Fruit fly (Drosophila melanogaster): Measurements from ENCODE around the gene Gip.

The Gip gene

DNA sequence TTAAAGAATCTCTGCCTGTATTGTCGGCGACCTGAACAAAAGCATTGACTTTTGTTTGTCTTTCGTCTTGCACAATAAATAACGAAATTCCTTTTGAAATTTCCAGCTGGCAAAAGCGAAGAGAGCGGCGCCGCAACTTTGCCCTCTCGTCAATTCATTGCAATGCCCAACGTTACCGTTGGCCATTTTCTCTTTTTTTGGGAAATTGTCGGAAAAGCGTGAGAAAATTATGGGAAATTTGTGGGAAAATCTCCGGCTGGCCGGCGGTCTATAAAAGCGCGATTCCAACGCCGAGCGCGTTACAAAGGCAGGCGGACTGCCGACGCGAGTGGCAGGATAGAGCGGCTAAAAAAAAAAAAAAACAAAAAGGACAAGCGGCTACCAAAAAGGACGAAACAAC lies 3.7 kb upstream of the Gip start, which contains the start of gene CG43740:
CG43740 (plus strand) TSS at position 301 of the 400 bp plus-strand sequence.
- TF ChIP-seq CG17801 (GFP tag; optimal IDR thresholded peaks at IDR 0.05; ENCODE audit: partially characterized antibody) = no peak

DNA sequence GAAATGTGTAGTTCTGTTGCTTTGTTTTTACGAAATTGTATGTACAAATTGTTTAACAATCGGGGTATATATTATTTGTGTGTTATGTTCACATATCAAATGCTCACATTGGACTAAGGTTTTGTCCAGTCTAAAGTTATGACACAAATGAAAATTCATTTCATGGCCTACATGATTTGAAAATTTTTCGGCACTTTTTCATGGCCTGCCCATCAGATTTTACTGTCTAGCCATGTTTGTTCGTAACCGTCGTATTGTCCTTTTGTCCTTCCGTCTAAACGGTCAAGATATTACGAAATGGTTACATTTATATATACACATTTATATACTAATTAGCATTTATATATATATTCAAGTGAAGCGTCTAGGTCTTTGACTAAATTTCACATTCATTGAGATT lies 2.0 kb upstream of the Gip start, which contains the start of gene CG15306:
CG15306 (minus strand) TSS at position 101 of the 400 bp plus-strand sequence.
- no peak for TF ChIP-seq CG17801 (GFP tag; optimal IDR thresholded peaks at IDR 0.05; ENCODE audit: partially characterized antibody)

DNA sequence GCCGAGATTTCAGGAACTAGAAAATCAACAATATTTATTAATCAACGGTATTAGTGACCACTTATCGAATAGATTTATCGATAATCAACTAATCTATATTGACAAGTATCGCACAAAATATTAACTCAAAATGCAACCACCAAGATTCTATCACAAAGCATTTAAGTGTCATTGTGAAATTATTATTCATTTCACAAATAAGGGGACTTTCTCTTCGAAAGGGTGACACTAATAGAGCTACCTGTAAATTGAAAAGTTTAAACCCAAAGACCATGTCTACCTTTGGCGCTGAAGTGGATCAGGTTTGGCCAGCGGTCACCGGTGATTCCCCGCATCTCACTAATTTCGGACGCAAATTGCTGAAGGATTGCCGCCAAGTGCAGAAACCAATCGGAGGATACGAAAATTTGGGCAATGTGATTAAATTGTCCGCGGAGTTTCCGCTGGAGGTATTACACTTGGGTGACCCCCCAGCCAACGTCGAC lies 3.3 kb downstream of the Gip start, which contains the start of gene CG2909:
CG2909 (plus strand) TSS at position 119 of the 485 bp plus-strand sequence.
- TF ChIP-seq CG17801 (GFP tag; optimal IDR thresholded peaks at IDR 0.05; ENCODE audit: partially characterized antibody) = no peak

DNA sequence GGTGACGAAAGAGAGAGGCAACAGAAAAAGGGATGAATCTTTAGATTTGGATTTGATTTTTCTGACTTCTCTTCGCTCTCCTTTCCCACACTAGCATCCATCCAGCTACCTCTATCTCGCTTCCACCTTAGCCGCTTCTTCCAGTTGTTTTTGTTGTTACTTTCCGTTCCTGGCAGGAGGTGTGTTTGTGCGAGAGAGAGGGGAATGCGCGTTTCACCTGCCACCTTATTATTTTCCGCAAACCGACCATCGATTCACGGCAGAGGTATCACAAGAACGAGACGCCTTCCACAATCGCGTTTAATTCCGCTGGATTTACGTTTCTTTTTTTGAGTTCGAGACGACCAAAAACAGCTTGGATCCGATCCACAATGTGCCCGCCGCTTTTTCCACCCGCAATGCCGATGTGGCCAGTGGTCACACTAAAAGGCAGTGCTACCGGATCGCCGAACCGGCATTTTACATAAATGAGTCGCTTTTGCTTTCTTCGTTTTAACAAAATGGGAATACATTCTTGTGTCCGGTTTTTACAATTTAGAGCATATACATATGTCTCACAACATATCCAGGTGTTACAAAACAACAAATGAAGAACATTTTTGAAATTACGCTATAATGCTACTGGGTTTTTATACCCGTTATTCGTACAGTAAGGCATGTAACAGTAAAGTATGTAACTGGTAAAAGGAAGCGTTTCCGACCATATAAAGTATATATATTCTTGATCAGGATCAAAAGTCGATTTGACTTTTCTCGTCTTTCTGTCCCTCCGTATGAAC lies 3.9 kb downstream of the Gip start, which contains the start of gene alpha-Man-Ia:
alpha-Man-Ia (minus strand) TSS at position 392 of the 779 bp plus-strand sequence.
- TF ChIP-seq CG17801 (GFP tag; optimal IDR thresholded peaks at IDR 0.05; ENCODE audit: partially characterized antibody) = no peak

DNA sequence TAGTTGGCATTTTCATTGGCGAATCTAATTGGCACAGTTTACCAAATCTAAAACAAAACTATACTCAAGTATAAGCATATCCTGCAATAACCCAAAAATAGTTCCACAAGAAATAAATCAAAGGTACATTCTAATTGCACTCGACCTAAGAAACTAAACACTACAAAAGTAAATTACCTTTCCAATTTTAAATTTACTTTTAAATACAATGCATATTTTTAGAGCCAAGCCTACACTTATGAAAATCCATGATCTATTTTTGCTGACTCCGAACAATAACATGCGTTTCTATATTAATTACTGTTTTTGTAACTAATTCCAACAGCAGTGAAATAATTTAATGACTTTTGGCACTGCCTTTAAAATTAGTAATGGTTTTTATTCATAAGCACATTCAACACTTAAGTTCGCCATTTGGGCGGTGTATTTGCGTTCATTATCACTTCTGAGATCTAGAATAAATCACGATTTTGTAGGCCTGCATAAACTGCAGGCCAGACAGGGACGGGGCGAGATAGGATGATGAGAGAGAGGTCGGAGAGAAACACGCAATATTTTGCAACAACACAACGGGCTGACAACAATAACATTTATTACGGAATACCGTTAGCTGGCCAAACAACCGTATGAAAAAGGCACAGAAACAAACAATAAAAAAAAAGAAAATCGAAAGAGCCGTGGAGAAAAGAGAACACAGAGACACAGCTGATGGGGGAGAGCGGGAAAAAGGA lies 4.7 kb downstream of the Gip start:
- TF ChIP-seq CG17801 (GFP tag; optimal IDR thresholded peaks at IDR 0.05; ENCODE audit: partially characterized antibody) = no peak

DNA sequence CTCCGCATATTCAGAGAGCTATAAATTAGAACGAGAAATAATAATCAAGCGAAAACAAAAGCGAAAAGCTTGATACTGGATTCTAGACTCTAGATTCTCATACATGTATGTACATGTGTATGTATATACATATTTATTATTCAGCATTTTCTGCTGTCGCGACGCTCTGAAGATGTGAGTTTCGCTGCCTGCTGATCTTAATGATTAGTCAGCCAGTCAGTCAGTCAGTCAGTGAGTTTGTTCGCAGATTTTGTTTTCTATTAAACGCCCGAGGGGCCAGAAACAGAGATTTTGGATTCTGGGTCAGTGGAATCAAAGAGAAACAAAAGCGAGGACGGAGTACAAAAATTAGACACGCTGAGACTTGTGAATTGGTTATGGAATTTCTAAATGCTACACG lies 7.4 kb downstream of the Gip start:
- no peak for TF ChIP-seq CG17801 (GFP tag; optimal IDR thresholded peaks at IDR 0.05; ENCODE audit: partially characterized antibody)

DNA sequence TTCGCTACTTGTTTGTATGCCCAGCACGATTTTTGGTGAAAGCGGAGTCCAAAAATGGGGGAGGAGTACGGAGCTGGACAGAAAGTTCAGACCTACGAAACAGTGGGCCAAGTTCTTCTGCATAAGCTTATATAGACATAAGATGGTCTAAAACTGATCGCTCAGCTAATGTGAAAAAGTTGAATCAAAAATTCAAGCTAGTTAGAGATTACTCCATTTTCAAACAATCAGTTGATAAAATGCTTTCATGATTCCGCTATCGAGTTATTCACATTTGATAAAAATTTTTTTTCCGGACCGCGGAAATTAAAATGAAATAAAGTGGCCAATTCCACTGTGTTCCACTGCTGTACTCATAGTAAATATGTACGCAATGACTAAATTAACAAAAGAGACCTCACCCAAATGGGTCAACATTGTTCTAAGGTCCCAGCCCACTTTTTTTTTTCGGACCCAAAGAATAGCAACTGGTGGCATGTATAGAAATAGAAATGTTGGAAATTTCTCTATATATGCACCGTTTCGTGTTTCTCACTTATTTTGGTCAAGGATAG lies 9.2 kb downstream of the Gip start:
- no peak for TF ChIP-seq CG17801 (GFP tag; optimal IDR thresholded peaks at IDR 0.05; ENCODE audit: partially characterized antibody)

DNA sequence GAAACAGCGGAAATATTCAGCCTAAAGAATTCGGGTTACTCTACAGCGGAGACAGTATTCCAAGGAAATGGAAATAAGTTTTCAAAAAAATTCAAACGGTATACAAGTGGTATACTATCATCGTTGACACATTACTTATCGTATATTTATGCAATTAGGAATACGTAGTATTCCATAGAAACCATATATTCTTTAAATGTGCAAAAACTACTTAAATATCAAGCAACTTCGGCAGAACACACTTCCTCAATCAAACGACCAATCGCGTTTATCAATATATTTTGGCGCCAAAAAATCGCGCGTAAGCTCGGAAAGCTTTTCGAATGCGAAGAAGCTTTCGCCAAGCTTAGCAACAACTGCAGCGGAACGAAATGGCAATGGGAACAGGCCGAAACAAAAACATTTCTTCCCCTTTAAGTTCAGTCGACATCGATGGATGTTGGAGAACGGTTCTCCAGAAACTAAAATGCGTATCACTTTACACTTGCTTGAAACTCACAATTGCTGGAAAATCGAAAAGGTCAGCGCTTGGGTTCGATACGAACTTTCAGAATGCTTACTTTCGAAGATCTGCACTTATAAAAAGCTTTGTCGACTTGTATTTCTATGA lies 10.6 kb downstream of the Gip start:
- peak; percentile 39 for TF ChIP-seq CG17801 (GFP tag; optimal IDR thresholded peaks at IDR 0.05; ENCODE audit: partially characterized antibody)

DNA sequence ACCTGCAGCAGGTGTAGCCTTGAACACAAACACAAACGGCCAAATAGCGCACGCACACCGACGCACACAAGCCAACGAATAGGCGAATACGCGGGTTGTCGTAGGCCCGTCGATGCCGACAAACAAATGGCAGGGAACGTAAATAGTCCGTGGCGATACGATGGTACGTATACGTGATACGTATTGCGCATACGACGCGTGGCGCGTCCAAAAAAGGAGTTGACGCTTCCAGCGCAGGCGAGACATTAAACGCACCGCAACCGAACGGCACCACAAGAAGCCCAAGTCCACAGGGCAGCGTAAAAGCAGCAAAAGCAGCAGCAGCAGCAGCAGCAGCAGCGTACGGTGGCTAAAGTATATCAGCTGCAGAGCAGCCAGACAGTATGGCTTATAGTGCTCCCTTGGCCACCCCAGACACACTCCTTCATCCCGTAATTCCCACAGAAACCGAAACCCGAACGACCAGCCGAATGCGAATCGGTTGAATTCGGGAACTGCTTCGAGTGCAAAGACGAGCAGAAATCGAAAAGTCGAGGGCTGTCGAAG lies 11.2 kb downstream of the Gip start:
- TF ChIP-seq CG17801 (GFP tag; optimal IDR thresholded peaks at IDR 0.05; ENCODE audit: partially characterized antibody) = no peak

DNA sequence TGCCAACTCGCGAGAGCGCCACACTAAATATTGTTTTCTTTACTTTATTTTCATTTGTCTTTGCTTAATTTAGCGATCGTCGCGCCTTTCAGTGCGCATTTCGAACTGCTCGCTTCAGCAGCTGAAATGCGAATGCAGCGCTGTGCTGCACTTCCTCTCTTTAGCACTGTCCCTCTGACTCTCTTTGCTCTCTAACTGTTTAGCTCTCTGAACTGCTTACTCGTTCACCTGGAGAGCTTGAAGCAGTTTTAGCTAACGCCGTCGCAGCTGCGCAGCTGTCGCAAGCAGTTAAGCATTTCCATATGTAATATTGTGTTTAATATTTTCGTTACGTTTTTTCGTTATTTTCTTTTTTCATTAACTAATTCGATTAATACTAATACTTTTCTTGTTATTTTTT lies 20.7 kb downstream of the Gip start:
- TF ChIP-seq CG17801 (GFP tag; optimal IDR thresholded peaks at IDR 0.05; ENCODE audit: partially characterized antibody) = no peak

DNA sequence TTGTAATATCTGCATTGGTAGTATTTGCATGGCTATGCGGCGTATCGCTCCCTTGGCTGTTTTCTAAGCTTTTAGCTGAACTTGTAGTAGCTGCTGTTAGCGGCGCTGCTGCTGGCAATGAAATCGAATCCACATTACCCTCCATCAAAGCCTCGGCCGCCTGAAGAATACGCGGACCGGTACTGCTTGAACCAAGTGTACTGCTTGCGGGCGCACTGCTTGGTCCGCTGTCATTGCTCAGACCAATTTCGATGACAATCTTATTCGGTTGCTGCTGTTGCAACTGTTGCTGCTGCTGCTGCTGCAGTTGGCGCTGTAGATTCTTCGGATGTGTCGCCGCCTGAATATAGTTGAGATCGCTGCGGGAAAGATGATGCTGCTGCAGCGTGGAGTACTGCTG lies 21.7 kb downstream of the Gip start:
- no peak for TF ChIP-seq CG17801 (GFP tag; optimal IDR thresholded peaks at IDR 0.05; ENCODE audit: partially characterized antibody)

DNA sequence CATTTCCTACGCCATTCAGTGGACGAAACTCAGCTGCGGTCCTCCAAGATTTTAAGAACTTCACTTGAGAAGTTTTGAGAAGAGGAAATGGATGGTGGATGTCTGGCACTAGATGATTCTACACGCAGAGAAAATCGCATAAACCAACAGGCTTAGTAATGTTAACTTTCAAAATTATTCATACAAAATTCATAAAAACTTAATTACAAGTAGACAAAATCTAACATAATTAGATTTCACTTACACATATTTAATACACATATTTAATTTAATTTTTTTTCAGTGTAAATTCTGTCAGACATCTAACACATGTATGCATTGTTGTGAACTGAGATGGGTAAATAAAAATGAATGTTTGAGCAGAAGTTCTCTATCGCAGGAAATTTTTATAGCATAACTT lies 29.5 kb downstream of the Gip start:
- TF ChIP-seq CG17801 (GFP tag; optimal IDR thresholded peaks at IDR 0.05; ENCODE audit: partially characterized antibody) = no peak

DNA sequence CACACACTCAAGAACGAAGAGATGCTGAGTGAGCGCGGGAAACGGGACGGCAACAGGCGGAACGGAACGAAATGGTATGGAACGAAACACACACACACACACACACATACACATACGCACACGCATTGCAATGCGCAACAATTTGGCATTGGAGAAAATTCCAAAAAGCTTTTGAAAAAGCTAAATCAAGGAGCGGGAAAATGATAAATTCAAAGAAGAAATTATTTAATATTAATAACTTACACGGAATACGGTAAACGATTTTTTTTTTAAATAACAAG lies 39.0 kb downstream of the Gip start:
- TF ChIP-seq CG17801 (GFP tag; optimal IDR thresholded peaks at IDR 0.05; ENCODE audit: partially characterized antibody) = no peak

DNA sequence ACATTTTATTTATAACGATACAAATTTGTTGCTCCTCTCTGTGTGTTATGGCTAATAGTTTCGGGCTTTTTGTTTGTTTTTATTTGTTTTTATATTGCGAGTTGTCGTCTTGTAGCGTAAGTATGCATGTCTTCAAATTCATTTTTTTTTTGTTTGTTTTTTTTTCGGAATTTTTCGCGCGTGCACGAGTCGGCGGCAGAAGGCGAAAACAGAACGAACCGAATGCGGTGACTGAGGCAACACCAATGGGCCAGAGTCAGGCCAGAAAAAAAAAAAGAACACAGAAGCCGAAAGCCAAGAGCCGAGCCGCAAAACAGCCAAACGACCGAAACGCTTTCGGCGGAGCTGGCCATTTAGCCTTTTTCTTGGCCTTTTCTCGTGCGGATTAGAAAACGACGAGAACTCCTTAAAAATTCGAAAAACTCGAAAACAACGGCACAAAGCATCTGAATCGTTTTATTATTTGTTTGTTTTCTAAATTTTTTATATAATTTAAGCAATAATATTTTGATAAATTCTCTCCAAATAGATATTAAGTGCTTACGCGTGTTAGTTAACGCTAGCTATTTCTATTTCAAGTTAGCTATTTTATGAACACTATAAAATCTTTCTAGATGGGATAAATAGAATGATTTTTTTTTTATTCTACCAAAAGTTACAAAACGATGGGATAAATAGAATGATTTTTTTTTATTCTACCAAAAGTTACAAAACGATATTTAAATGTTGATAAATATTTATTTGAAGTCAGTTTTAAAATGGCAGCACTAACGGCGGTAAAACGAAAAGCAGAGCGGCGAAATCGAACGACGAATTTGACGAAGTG lies 39.5 kb downstream of the Gip start:
- no peak for TF ChIP-seq CG17801 (GFP tag; optimal IDR thresholded peaks at IDR 0.05; ENCODE audit: partially characterized antibody)
